Fruit fly (Drosophila melanogaster) S2 (cell line): ENCODE results near the gene r-cup.

Experiments used
- CG8478 ChIP-seq: fragments of >200 bp; optimal IDR thresholded peaks from 2 replicates; lab custom pipeline; 2018
- CTCF ChIP-seq, 2 experiments: fragments of >200 bp; optimal IDR thresholded peaks; 2 replicates each; lab custom pipeline; 2018

DNA sequence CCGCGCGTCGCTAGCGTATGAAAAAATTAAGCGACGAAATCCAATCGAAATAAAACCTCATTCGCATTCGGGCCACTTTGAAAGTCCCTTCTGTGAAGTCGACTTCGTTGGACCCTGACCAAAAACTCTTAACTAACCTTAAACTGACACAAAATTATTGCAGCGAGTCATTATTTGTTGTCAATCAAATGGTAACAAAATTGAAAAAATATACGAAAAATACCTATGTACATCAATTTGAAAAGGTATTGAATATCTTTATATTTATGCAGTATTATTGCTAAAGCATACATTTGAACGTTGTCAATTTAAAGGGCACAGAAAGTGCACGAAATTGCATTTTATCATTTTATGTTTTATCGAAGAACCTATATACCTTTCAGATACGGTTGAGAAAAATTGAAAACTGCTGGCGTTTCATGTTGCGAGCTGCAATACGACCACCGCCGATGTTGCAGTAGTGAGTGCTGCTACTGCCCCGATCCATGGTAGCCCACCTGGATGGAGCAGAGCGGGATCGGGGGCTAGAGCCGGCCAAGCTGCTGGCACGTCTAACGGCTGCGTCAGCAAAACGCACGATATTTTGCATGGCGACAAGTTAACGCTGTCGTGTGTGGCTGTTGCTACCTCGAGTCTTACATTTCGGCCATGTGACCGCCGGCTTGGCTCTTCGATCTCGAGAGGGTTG, 48.1 kb upstream of the r-cup start:
- TF ChIP-seq CTCF (optimal IDR thresholded peaks at IDR 0.05; lab: Kevin White, UChicago) (no peak), CG8478 (lab: Kevin White, UChicago) (no peak)
